Fruit fly (Drosophila melanogaster): ENCODE data around the gene TotA.

DNA sequence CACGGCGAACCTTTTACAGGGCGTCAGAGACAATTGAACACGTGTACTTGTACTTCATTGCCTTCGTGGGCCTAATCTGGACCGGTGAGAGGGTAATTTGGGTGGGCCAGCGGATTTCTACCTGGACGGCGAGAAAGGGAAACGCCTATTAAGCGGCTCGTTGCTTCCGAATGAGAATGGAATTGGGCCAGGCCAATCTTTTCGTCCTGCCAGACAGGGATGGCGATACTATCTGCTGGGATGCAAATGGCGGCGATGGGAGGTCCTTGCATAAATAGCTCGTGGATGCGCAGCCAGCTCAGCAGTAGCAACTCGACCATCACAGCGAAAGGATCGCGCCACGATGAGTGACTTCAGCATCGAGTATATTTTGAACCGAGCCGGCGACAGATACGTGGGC lies 24.1 kb upstream of the TotA start, which contains the start of gene CG15696:
- TF ChIP-seq CG16779 (tag; optimal IDR thresholded peaks at IDR 0.05) (no peak), CG9139 (GFP tag; optimal IDR thresholded peaks at IDR 0.05) (no peak), achi (GFP tag; optimal IDR thresholded peaks at IDR 0.05) (no peak), spab (GFP tag; optimal IDR thresholded peaks at IDR 0.05) (no peak), CG11762 (GFP tag; optimal IDR thresholded peaks at IDR 0.05; ENCODE audit: insufficient read depth) (no peak), CG1621 (tag; optimal IDR thresholded peaks at IDR 0.05) (no peak), CG34406 (GFP tag; optimal IDR thresholded peaks at IDR 0.05) (no peak), CG11902 (GFP tag; optimal IDR thresholded peaks at IDR 0.05) (no peak), Lpt (GFP tag; optimal IDR thresholded peaks at IDR 0.05) (no peak), fd85E (GFP tag; optimal IDR thresholded peaks at IDR 0.05) (no peak), fkh (GFP tag; optimal IDR thresholded peaks at IDR 0.05) (no peak), CG6792 (GFP tag; optimal IDR thresholded peaks at IDR 0.05) (no peak), CG10669 (GFP tag; optimal IDR thresholded peaks at IDR 0.05) (no peak)
